Fruit fly (Drosophila melanogaster) whole organism, embryonic: ENCODE measurements around the gene RabGGTa.

Experiments
- BEAF-32 ChIP-seq: fragments of 200-800 bp; sonication (Bioruptor generic); optimal IDR thresholded peaks from 3 replicates; lab custom pipeline; 2017; ENCODE audit warnings: missing biosample characterization, missing genetic modification characterization, mild to moderate bottlenecking, moderate library complexity, missing genetic modification reagents
- Bdp1 ChIP-seq: fragments of 200-800 bp; sonication (Bioruptor generic); optimal IDR thresholded peaks from 3 replicates; lab custom pipeline; 2016; ENCODE audit warnings: missing biosample characterization, missing genetic modification characterization
- CG11093 ChIP-seq: fragments of 200-800 bp; sonication (Bioruptor generic); IDR thresholded peaks from 3 replicates; pipeline ENCODE4 v1.3.6; 2022; ENCODE audit warnings: missing biosample characterization, missing genetic modification characterization
- CG11504 ChIP-seq: fragments of 200-800 bp; sonication (Bioruptor generic); optimal IDR thresholded peaks from 3 replicates; lab custom pipeline; 2019; ENCODE audit warnings: missing biosample characterization, mild to moderate bottlenecking, missing genetic modification characterization, moderate library complexity
- CG11695 ChIP-seq: fragments of 200-800 bp; sonication (Bioruptor generic); IDR thresholded peaks from 3 replicates; pipeline ENCODE4 v1.3.6; 2022; ENCODE audit warnings: missing biosample characterization, missing genetic modification characterization
- CG13775 ChIP-seq: fragments of 200-800 bp; sonication (Bioruptor generic); optimal IDR thresholded peaks from 3 replicates; lab custom pipeline; 2017; ENCODE audit warnings: missing biosample characterization, mild to moderate bottlenecking, missing genetic modification characterization
- CG17612 ChIP-seq: fragments of 200-800 bp; sonication (Bioruptor generic); IDR thresholded peaks from 2 replicates; pipeline ENCODE4 v1.3.6; 2022; ENCODE audit warnings: missing biosample characterization, missing genetic modification characterization
- CG17802 ChIP-seq: fragments of 200-800 bp; sonication (Bioruptor generic); optimal IDR thresholded peaks from 2 replicates; lab custom pipeline; 2018; ENCODE audit warnings: missing biosample characterization, mild to moderate bottlenecking, missing genetic modification characterization, moderate library complexity
- CG30403 ChIP-seq: fragments of 200-800 bp; sonication (Bioruptor generic); optimal IDR thresholded peaks from 3 replicates; lab custom pipeline; 2016; ENCODE audit warnings: missing biosample characterization, missing genetic modification characterization
- CG34376 ChIP-seq: fragments of 200-800 bp; sonication (Bioruptor generic); optimal IDR thresholded peaks from 2 replicates; lab custom pipeline; 2018; ENCODE audit warnings: missing biosample characterization, mild to moderate bottlenecking, missing genetic modification characterization
- CG4820 ChIP-seq: fragments of 200-800 bp; sonication (Bioruptor generic); optimal IDR thresholded peaks from 3 replicates; lab custom pipeline; 2016; ENCODE audit warnings: missing biosample characterization, missing genetic modification characterization
- CG6175 ChIP-seq: fragments of 200-800 bp; sonication (Bioruptor generic); IDR thresholded peaks from 3 replicates; pipeline ENCODE4 v1.3.6; 2022; ENCODE audit warnings: missing biosample characterization, missing genetic modification characterization
- CG8944 ChIP-seq: fragments of 200-800 bp; sonication (Bioruptor generic); optimal IDR thresholded peaks from 3 replicates; lab custom pipeline; 2016; ENCODE audit warnings: missing biosample characterization, missing genetic modification characterization
- CG9797 ChIP-seq: fragments of 200-800 bp; sonication (Bioruptor generic); optimal IDR thresholded peaks from 3 replicates; lab custom pipeline; 2018; ENCODE audit warnings: missing biosample characterization, mild to moderate bottlenecking, missing genetic modification characterization
- Dbx ChIP-seq: fragments of 200-800 bp; sonication (Bioruptor generic); IDR thresholded peaks from 3 replicates; pipeline ENCODE4 v1.3.6; 2022; ENCODE audit warnings: missing biosample characterization, missing genetic modification characterization
- Drgx ChIP-seq: fragments of 200-800 bp; sonication (Bioruptor generic); IDR thresholded peaks from 2 replicates; pipeline ENCODE4 v1.3.6; 2022; ENCODE audit warnings: missing biosample characterization, missing genetic modification characterization
- H15 ChIP-seq: fragments of 200-800 bp; sonication (Bioruptor generic); IDR thresholded peaks from 3 replicates; pipeline ENCODE4 v1.3.6; 2022; ENCODE audit warnings: missing biosample characterization, missing genetic modification characterization
- HHEX ChIP-seq: fragments of 200-800 bp; sonication (Bioruptor generic); optimal IDR thresholded peaks from 3 replicates; lab custom pipeline; 2017; ENCODE audit warnings: missing biosample characterization, mild to moderate bottlenecking, missing genetic modification characterization, missing genetic modification reagents
- MTF-1 ChIP-seq: fragments of 200-800 bp; sonication (Bioruptor generic); optimal IDR thresholded peaks from 2 replicates; lab custom pipeline; 2018; ENCODE audit warnings: missing biosample characterization, mild to moderate bottlenecking, missing genetic modification characterization, borderline replicate concordance
- Myb ChIP-seq: fragments of 200-800 bp; sonication (Bioruptor generic); optimal IDR thresholded peaks from 2 replicates; lab custom pipeline; 2016; ENCODE audit warnings: missing biosample characterization, missing genetic modification characterization
- Oli ChIP-seq: fragments of 200-800 bp; sonication (Bioruptor generic); optimal IDR thresholded peaks from 2 replicates; lab custom pipeline; 2018; ENCODE audit warnings: missing biosample characterization, mild to moderate bottlenecking, missing genetic modification characterization, moderate library complexity
- Ravus ChIP-seq: fragments of 200-800 bp; sonication (Bioruptor generic); IDR thresholded peaks from 2 replicates; pipeline ENCODE4 v1.3.6; 2022; ENCODE audit warnings: missing biosample characterization, missing genetic modification characterization
- Scr ChIP-seq: fragments of 200-800 bp; sonication (Bioruptor generic); IDR thresholded peaks from 2 replicates; pipeline ENCODE4 v1.3.6; 2022; ENCODE audit warnings: missing biosample characterization, missing genetic modification characterization; ENCODE audit not compliant: partially characterized antibody
- Spps ChIP-seq: fragments of 200-800 bp; sonication (Bioruptor generic); optimal IDR thresholded peaks from 2 replicates; lab custom pipeline; 2018; ENCODE audit warnings: missing biosample characterization, mild to moderate bottlenecking, missing genetic modification characterization
- ap ChIP-seq: fragments of 200-800 bp; sonication (Bioruptor generic); IDR thresholded peaks from 2 replicates; pipeline ENCODE4 v1.3.6; 2022; ENCODE audit warnings: missing biosample characterization, missing genetic modification characterization
- ash1 ChIP-seq: fragments of 200-800 bp; sonication (Bioruptor generic); optimal IDR thresholded peaks from 2 replicates; lab custom pipeline; 2018; ENCODE audit warnings: missing biosample characterization, mild to moderate bottlenecking, missing genetic modification characterization
- br ChIP-seq: fragments of >200 bp; optimal IDR thresholded peaks from 2 replicates; lab custom pipeline; 2017
- cato ChIP-seq: fragments of 200-800 bp; sonication (Bioruptor generic); optimal IDR thresholded peaks from 2 replicates; lab custom pipeline; 2016; ENCODE audit warnings: missing biosample characterization, missing genetic modification characterization, borderline replicate concordance
- da ChIP-seq: fragments of 200-800 bp; sonication (Bioruptor generic); optimal IDR thresholded peaks from 2 replicates; lab custom pipeline; 2016; ENCODE audit warnings: missing biosample characterization, missing genetic modification characterization
- ftz-f1 ChIP-seq: fragments of 200-800 bp; sonication (Bioruptor generic); optimal IDR thresholded peaks from 2 replicates; lab custom pipeline; 2016; ENCODE audit warnings: missing biosample characterization, missing genetic modification characterization
- lilli ChIP-seq: fragments of 200-800 bp; sonication (Bioruptor generic); optimal IDR thresholded peaks from 3 replicates; lab custom pipeline; 2016; ENCODE audit warnings: missing biosample characterization, missing genetic modification characterization
- lov ChIP-seq, 2 experiments: fragments of 200-800 bp in 1 of 2; fragments of >200 bp in 1 of 2; sonication (Bioruptor generic) in 1 of 2; IDR thresholded peaks in 1 of 2; optimal IDR thresholded peaks in 1 of 2; 2 replicates in 1 of 2; 3 replicates in 1 of 2; pipeline versions ENCODE4 v1.3.6 to Lab custom; 2017 to 2022; ENCODE audit warnings: missing biosample characterization in 1 of 2, missing genetic modification characterization in 1 of 2
- mirr ChIP-seq: fragments of 200-800 bp; sonication (Bioruptor generic); optimal IDR thresholded peaks from 3 replicates; lab custom pipeline; 2018; ENCODE audit warnings: missing biosample characterization, mild to moderate bottlenecking, missing genetic modification characterization
- pzg ChIP-seq: fragments of 200-800 bp; sonication (Bioruptor generic); optimal IDR thresholded peaks from 3 replicates; lab custom pipeline; 2018; ENCODE audit warnings: missing biosample characterization, mild to moderate bottlenecking, missing genetic modification characterization, moderate library complexity
- rib ChIP-seq: fragments of 200-800 bp; sonication (Bioruptor generic); IDR thresholded peaks from 2 replicates; pipeline ENCODE4 v1.3.6; 2022; ENCODE audit warnings: missing biosample characterization, missing genetic modification characterization
- sens ChIP-seq: fragments of 200-800 bp; sonication (Bioruptor generic); peaks from one replicate; lab custom pipeline; 2016; ENCODE audit warnings: missing biosample characterization, missing genetic modification characterization
- slou ChIP-seq: fragments of 200-800 bp; sonication (Bioruptor generic); optimal IDR thresholded peaks from 3 replicates; lab custom pipeline; 2016; ENCODE audit warnings: missing biosample characterization, missing genetic modification characterization
- sug ChIP-seq: fragments of 200-800 bp; optimal IDR thresholded peaks from 2 replicates; lab custom pipeline; 2019; ENCODE audit warnings: missing biosample characterization, mild to moderate bottlenecking, missing genetic modification characterization, moderate library complexity
- tna ChIP-seq: fragments of 200-800 bp; sonication (Bioruptor generic); IDR thresholded peaks from 2 replicates; pipeline ENCODE4 v1.3.6; 2022; ENCODE audit warnings: missing biosample characterization, missing genetic modification characterization; ENCODE audit not compliant: partially characterized antibody
- tx ChIP-seq: fragments of 200-800 bp; sonication (Bioruptor generic); optimal IDR thresholded peaks from 2 replicates; lab custom pipeline; 2016; ENCODE audit warnings: missing biosample characterization, missing genetic modification characterization
- vvl ChIP-seq: fragments of 200-800 bp; sonication (Bioruptor generic); IDR thresholded peaks from 2 replicates; pipeline ENCODE4 v1.3.6; 2022; ENCODE audit warnings: missing biosample characterization, missing genetic modification characterization
- zen2 ChIP-seq: fragments of 200-800 bp; sonication (Bioruptor generic); IDR thresholded peaks from 3 replicates; pipeline ENCODE4 v1.3.6; 2022; ENCODE audit warnings: missing biosample characterization, missing genetic modification characterization; ENCODE audit not compliant: partially characterized antibody

Gene RabGGTa

dm6 chr3R:5126884-5127283 is 1.0 kb upstream of the RabGGTa start (continued):
- TF ChIP-seq mirr (GFP tag; lab: Kevin White, UChicago): peak; percentile 28
- 0 out of 3 replicates have a peak, but pooled peaks have one; percentile 38 for TF ChIP-seq CG6175 (GFP tag; lab: Robert Waterston, UW)
- no peak for TF ChIP-seq br (lab: Kevin White, UChicago)
- peak; percentile 69 for TF ChIP-seq lilli (GFP tag; lab: Kevin White, UChicago)
- TF ChIP-seq Drgx (GFP tag; lab: Robert Waterston, UW): no peak
- peak; percentile 38 for TF ChIP-seq Oli (tag; lab: Kevin White, UChicago)
- TF ChIP-seq CG34376 (GFP tag; lab: Kevin White, UChicago): no peak
- no peak for TF ChIP-seq lov (optimal IDR thresholded peaks at IDR 0.05; lab: Kevin White, UChicago)
- TF ChIP-seq lov (GFP tag; IDR thresholded peaks at IDR 0.05; lab: Robert Waterston, UW): no peak
- peak; percentile 78 for TF ChIP-seq vvl (GFP tag; lab: Robert Waterston, UW)
- TF ChIP-seq CG11504 (tag; lab: Kevin White, UChicago): peak; percentile 68
- peak; percentile 67 for TF ChIP-seq CG30403 (GFP tag; lab: Kevin White, UChicago)
- TF ChIP-seq Bdp1 (GFP tag; lab: Kevin White, UChicago): peak; percentile 23
- peak; percentile 19 for TF ChIP-seq BEAF-32 (GFP tag; lab: Kevin White, UChicago)
- peak; percentile 53 for TF ChIP-seq CG4820
- TF ChIP-seq CG13775 (GFP tag; lab: Kevin White, UChicago): peak; percentile 46
- TF ChIP-seq CG17612 (GFP tag; lab: Robert Waterston, UW): 0 out of 2 replicates have a peak, but pooled peaks have one; percentile 50
- TF ChIP-seq Myb (GFP tag; lab: Kevin White, UChicago): peak; percentile 87
- no peak; the same call in 1 of the 2 replicates for TF ChIP-seq Ravus
- TF ChIP-seq CG11093 (GFP tag; lab: Robert Waterston, UW): no peak; the same call in 2 of the 3 replicates
- no peak for TF ChIP-seq tna (GFP tag; lab: Robert Waterston, UW)
- TF ChIP-seq pzg (GFP tag; lab: Kevin White, UChicago): peak; percentile 53
- peak; percentile 58; the same call in 1 of the 3 replicates for TF ChIP-seq H15 (GFP tag; lab: Robert Waterston, UW)
- TF ChIP-seq CG9797 (GFP tag; lab: Kevin White, UChicago): no peak
- TF ChIP-seq tx (GFP tag; lab: Kevin White, UChicago): peak; percentile 47
- peak; percentile 34 for TF ChIP-seq Spps (tag; lab: Kevin White, UChicago)
- peak; percentile 28 for TF ChIP-seq ftz-f1 (GFP tag; lab: Kevin White, UChicago)
- TF ChIP-seq slou (GFP tag; lab: Kevin White, UChicago): peak; percentile 31
- no peak for TF ChIP-seq CG11695 (GFP tag; lab: Robert Waterston, UW)
- peak; percentile 41 for TF ChIP-seq HHEX
- TF ChIP-seq CG17802: peak; percentile 41
- TF ChIP-seq ash1: peak; percentile 42
- 0 out of 2 replicates have a peak, but pooled peaks have one; percentile 11 for TF ChIP-seq Scr (GFP tag; lab: Robert Waterston, UW)
- TF ChIP-seq CG8944 (GFP tag; lab: Kevin White, UChicago): peak; percentile 78
- TF ChIP-seq MTF-1 (GFP tag; lab: Kevin White, UChicago): peak; percentile 21
- peak; percentile 36 for TF ChIP-seq da (GFP tag; lab: Kevin White, UChicago)
- no peak for TF ChIP-seq rib
- TF ChIP-seq sens (GFP tag; lab: Kevin White, UChicago): peak; percentile 90
- TF ChIP-seq cato: peak; percentile 30
- no peak for TF ChIP-seq ap (GFP tag; lab: Robert Waterston, UW)
- no peak for TF ChIP-seq zen2 (GFP tag; lab: Robert Waterston, UW)
- peak; percentile 77 for TF ChIP-seq Dbx (GFP tag; lab: Robert Waterston, UW)
- peak; percentile 70 for TF ChIP-seq sug (tag; lab: Kevin White, UChicago)
